Worm (Caenorhabditis elegans): Measurements from ENCODE around the gene srbc-25.

The srbc-25 gene

ce11 chrV:17220345-17220744, 46.5 kb downstream of the srbc-25 start, which contains the start of gene srh-109:
srh-109 (minus strand) TSS chrV:17220445.
- TF ChIP-seq F13C5.2 (tag; optimal IDR thresholded peaks at IDR 0.05) (no peak), tra-4 (tag; optimal IDR thresholded peaks at IDR 0.05) (no peak), flt-1 (GFP tag; IDR thresholded peaks at IDR 0.05) (no peak), sea-1 (GFP tag; conservative IDR thresholded peaks at IDR 0.05) (no peak)

ce11 chrV:17223305-17223704, 49.5 kb downstream of the srbc-25 start, which contains the start of gene srh-252:
srh-252 (minus strand) TSS chrV:17223405.
- no peak for TF ChIP-seq hmg-4 (GFP tag; optimal IDR thresholded peaks at IDR 0.05)
- no peak for TF ChIP-seq B0310.2 (tag; optimal IDR thresholded peaks at IDR 0.05)
